Fruit fly (Drosophila melanogaster) whole organism: Measurements from ENCODE around the gene TwdlZ.

Experiments
- CG8478 ChIP-seq: fragments of >200 bp; optimal IDR thresholded peaks from 2 replicates; lab custom pipeline; 2018; ENCODE audit warnings: inconsistent platforms
- Dll ChIP-seq: fragments of >200 bp; optimal IDR thresholded peaks from 2 replicates; lab custom pipeline; 2017
- EcR ChIP-seq, 2 experiments: fragments of >200 bp; optimal IDR thresholded peaks; 2 replicates each; lab custom pipeline; 2017; ENCODE audit warnings: missing biosample characterization in 2 of 2, missing genetic modification characterization in 2 of 2, missing genetic modification reagents in 2 of 2
- pan ChIP-seq: fragments of >200 bp; optimal IDR thresholded peaks from 2 replicates; lab custom pipeline; 2017
- psq ChIP-seq: fragments of >200 bp; optimal IDR thresholded peaks from 2 replicates; lab custom pipeline; 2017

DNA sequence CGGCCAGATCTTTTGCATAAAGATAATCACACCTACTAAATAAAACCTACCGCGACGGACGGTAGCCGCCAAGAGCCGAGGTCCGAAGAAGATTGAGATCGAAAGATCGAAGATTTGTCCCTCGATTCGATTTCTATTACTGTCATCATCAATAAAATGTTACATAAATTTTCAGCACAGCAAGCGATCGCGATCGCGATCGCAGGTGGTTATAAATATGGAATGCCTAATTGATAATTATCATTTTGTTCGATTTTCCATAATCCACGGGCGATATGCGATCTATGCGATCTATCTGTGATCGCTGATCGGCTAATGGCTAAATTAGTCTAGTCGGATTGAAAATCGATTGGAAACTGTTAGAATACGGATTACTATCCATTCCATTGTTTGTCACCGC, 4.7 kb upstream of the TwdlZ start:
- no peak for TF ChIP-seq CG8478
- no peak for TF ChIP-seq Dll (lab: Kevin White, UChicago)
- no peak for TF ChIP-seq psq (lab: Kevin White, UChicago)
- TF ChIP-seq pan (lab: Kevin White, UChicago): no peak
- TF ChIP-seq EcR (GFP tag; optimal IDR thresholded peaks at IDR 0.05; lab: Kevin White, UChicago): no peak
